Worm (Caenorhabditis elegans): Measurements from ENCODE around the gene W06F12.3.

DNA sequence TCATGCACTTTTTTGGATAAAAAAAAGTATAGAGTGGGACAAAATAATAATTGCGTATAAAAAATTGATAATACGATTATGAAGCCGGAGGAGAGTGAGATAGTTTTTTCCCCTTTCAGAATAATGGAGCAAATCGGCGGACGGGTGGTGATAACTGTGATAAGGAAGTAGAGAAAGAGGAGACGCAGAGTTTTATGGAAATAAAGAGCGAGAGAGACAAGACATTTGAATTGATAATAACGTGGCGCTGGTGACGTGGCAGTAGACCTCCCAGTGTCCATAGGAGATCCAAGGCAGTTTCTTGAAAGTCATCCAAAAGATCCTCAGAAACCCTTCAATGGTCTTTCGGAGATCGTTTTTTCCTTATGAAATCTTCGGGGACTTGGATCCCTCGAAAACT is 997 bp upstream of the W06F12.3 start:
- TF ChIP-seq unc-62 (GFP tag; optimal IDR thresholded peaks at IDR 0.05) (no peak), cnd-1 (tag; optimal IDR thresholded peaks at IDR 0.05) (no peak), lsy-2 (tag; optimal IDR thresholded peaks at IDR 0.05) (no peak), ham-2 (GFP tag; optimal IDR thresholded peaks at IDR 0.05) (no peak), lin-32 (GFP tag; optimal IDR thresholded peaks at IDR 0.05) (no peak), nhr-76 (tag; optimal IDR thresholded peaks at IDR 0.05) (no peak), lin-13 (tag; optimal IDR thresholded peaks at IDR 0.05) (no peak), nhr-28 (tag; optimal IDR thresholded peaks at IDR 0.05) (no peak), nhr-237 (tag; optimal IDR thresholded peaks at IDR 0.05) (no peak), snpc-4 (tag; optimal IDR thresholded peaks at IDR 0.05) (no peak)

Measured in whole organism, mixed stage, embryonic.